Worm (Caenorhabditis elegans) whole organism, L2 larva: ENCODE measurements around the gene B0393.5.

Experiments
- C34F6.9 ChIP-seq: fragments of 150-350 bp; optimal IDR thresholded peaks from 2 replicates; lab custom pipeline; 2014; ENCODE audit warnings: missing biosample characterization, missing genetic modification characterization
- F13H6.1 ChIP-seq: sonication (generic microtip); optimal IDR thresholded peaks from 2 replicates; lab custom pipeline; 2016; ENCODE audit warnings: missing genetic modification characterization, missing compliant biosample characterization
- R02D3.7 ChIP-seq: fragments of 150-350 bp; optimal IDR thresholded peaks from 2 replicates; lab custom pipeline; 2014; ENCODE audit warnings: missing biosample characterization, missing genetic modification characterization
- ZK546.5 ChIP-seq: sonication (generic microtip); optimal IDR thresholded peaks from 2 replicates; lab custom pipeline; 2017; ENCODE audit warnings: missing biosample characterization, missing genetic modification characterization
- alr-1 ChIP-seq: fragments of 150-350 bp; optimal IDR thresholded peaks from 2 replicates; lab custom pipeline; 2014; ENCODE audit warnings: missing biosample characterization, missing genetic modification characterization
- ama-1 ChIP-seq: fragments of 150-350 bp; optimal IDR thresholded peaks from 2 replicates; lab custom pipeline; 2018; ENCODE audit warnings: inconsistent platforms
- blmp-1 ChIP-seq: sonication (generic microtip); optimal IDR thresholded peaks from 2 replicates; lab custom pipeline; 2017; ENCODE audit warnings: missing genetic modification characterization, mild to moderate bottlenecking, missing compliant biosample characterization, antibody characterized with exemption, moderate library complexity; ENCODE audit not compliant: insufficient read depth
- ceh-16 ChIP-seq: fragments of 150-350 bp; optimal IDR thresholded peaks from 2 replicates; lab custom pipeline; 2014; ENCODE audit warnings: missing biosample characterization, missing genetic modification characterization
- crh-2 ChIP-seq: sonication (generic microtip); optimal IDR thresholded peaks from 2 replicates; lab custom pipeline; 2017; ENCODE audit warnings: missing biosample characterization, missing genetic modification characterization
- dmd-4 ChIP-seq: sonication (generic microtip); optimal IDR thresholded peaks from 2 replicates; lab custom pipeline; 2017; ENCODE audit warnings: missing biosample characterization, missing genetic modification characterization
- egl-27 ChIP-seq: sonication (generic microtip); optimal IDR thresholded peaks from 3 replicates; lab custom pipeline; 2017; ENCODE audit warnings: missing biosample characterization, missing genetic modification reagents, missing genetic modification characterization
- elt-1 ChIP-seq: fragments of 150-350 bp; optimal IDR thresholded peaks from 2 replicates; lab custom pipeline; 2014; ENCODE audit warnings: missing biosample characterization, missing genetic modification characterization
- elt-3 ChIP-seq: sonication (generic microtip); optimal IDR thresholded peaks from 2 replicates; lab custom pipeline; 2017; ENCODE audit warnings: missing biosample characterization, missing genetic modification characterization
- fos-1 ChIP-seq: fragments of 150-350 bp; optimal IDR thresholded peaks from 2 replicates; lab custom pipeline; 2014; ENCODE audit warnings: missing biosample characterization, missing genetic modification characterization
- lin-13 ChIP-seq: fragments of 150-350 bp; optimal IDR thresholded peaks from 2 replicates; lab custom pipeline; 2014; ENCODE audit warnings: missing biosample characterization, missing genetic modification reagents, missing genetic modification characterization
- lin-39 ChIP-seq: fragments of 150-350 bp; optimal IDR thresholded peaks from 2 replicates; lab custom pipeline; 2014; ENCODE audit warnings: missing biosample characterization, missing genetic modification reagents, missing genetic modification characterization
- lsy-2 ChIP-seq, 2 experiments: fragments of 150-350 bp in 1 of 2; sonication (generic microtip) in 1 of 2; optimal IDR thresholded peaks; 2 replicates each; lab custom pipeline; 2014 to 2017; ENCODE audit warnings: missing biosample characterization in 2 of 2, missing genetic modification characterization in 2 of 2
- mab-5 ChIP-seq: fragments of 150-350 bp; optimal IDR thresholded peaks from 2 replicates; lab custom pipeline; 2014; ENCODE audit warnings: missing biosample characterization, missing genetic modification characterization
- mbf-1 ChIP-seq: sonication (generic microtip); optimal IDR thresholded peaks from 2 replicates; lab custom pipeline; 2017; ENCODE audit warnings: missing biosample characterization, missing genetic modification characterization
- mdl-1 ChIP-seq, 2 experiments: fragments of 150-350 bp in 1 of 2; sonication (generic microtip) in 1 of 2; optimal IDR thresholded peaks; 2 replicates each; lab custom pipeline; 2017; ENCODE audit warnings: missing biosample characterization in 2 of 2, missing genetic modification characterization in 2 of 2
- nhr-10 ChIP-seq: sonication (generic microtip); optimal IDR thresholded peaks from 2 replicates; lab custom pipeline; 2017; ENCODE audit warnings: missing biosample characterization, missing genetic modification characterization
- nhr-11 ChIP-seq: fragments of 150-350 bp; optimal IDR thresholded peaks from 2 replicates; lab custom pipeline; 2014; ENCODE audit warnings: missing biosample characterization, missing genetic modification characterization
- nhr-12 ChIP-seq: fragments of 150-350 bp; optimal IDR thresholded peaks from 2 replicates; lab custom pipeline; 2014; ENCODE audit warnings: missing biosample characterization, missing genetic modification characterization
- nhr-129 ChIP-seq: fragments of 150-350 bp; optimal IDR thresholded peaks from 2 replicates; lab custom pipeline; 2014; ENCODE audit warnings: missing biosample characterization, missing genetic modification characterization
- nhr-21 ChIP-seq: fragments of 150-350 bp; optimal IDR thresholded peaks from 2 replicates; lab custom pipeline; 2014; ENCODE audit warnings: missing biosample characterization, missing genetic modification characterization
- nhr-237 ChIP-seq: fragments of 150-350 bp; optimal IDR thresholded peaks from 2 replicates; lab custom pipeline; 2014; ENCODE audit warnings: missing biosample characterization, missing genetic modification characterization
- nhr-6 ChIP-seq: fragments of 150-350 bp; optimal IDR thresholded peaks from 2 replicates; lab custom pipeline; 2014; ENCODE audit warnings: missing biosample characterization, missing genetic modification characterization
- peb-1 ChIP-seq: fragments of 150-350 bp; optimal IDR thresholded peaks from 2 replicates; lab custom pipeline; 2014; ENCODE audit warnings: missing biosample characterization, missing genetic modification characterization
- sem-4 ChIP-seq: fragments of 150-350 bp; optimal IDR thresholded peaks from 2 replicates; lab custom pipeline; 2014; ENCODE audit warnings: missing biosample characterization, missing genetic modification reagents, missing genetic modification characterization
- skn-1 ChIP-seq: sonication (generic microtip); optimal IDR thresholded peaks from 2 replicates; lab custom pipeline; 2017; ENCODE audit warnings: missing biosample characterization, missing genetic modification characterization
- sma-3 ChIP-seq: sonication (generic microtip); optimal IDR thresholded peaks from 2 replicates; lab custom pipeline; 2016; ENCODE audit warnings: missing genetic modification reagents, missing genetic modification characterization, missing compliant biosample characterization
- snpc-4 ChIP-seq: fragments of 150-350 bp; optimal IDR thresholded peaks from 2 replicates; lab custom pipeline; 2014; ENCODE audit warnings: missing biosample characterization, missing genetic modification characterization
- unc-39 ChIP-seq: fragments of 150-350 bp; optimal IDR thresholded peaks from 2 replicates; lab custom pipeline; 2014; ENCODE audit warnings: missing biosample characterization, missing genetic modification characterization
- unc-55 ChIP-seq: fragments of 150-350 bp; sonication (generic microtip); optimal IDR thresholded peaks from 3 replicates; lab custom pipeline; 2014; ENCODE audit warnings: missing biosample characterization, missing genetic modification reagents, missing genetic modification characterization
- unc-62 ChIP-seq: fragments of 150-350 bp; optimal IDR thresholded peaks from 2 replicates; lab custom pipeline; 2014; ENCODE audit warnings: missing biosample characterization, missing genetic modification reagents, missing genetic modification characterization
- ztf-11 ChIP-seq: sonication (generic microtip); optimal IDR thresholded peaks from 2 replicates; lab custom pipeline; 2017; ENCODE audit warnings: missing biosample characterization, missing genetic modification characterization

Gene B0393.5

DNA sequence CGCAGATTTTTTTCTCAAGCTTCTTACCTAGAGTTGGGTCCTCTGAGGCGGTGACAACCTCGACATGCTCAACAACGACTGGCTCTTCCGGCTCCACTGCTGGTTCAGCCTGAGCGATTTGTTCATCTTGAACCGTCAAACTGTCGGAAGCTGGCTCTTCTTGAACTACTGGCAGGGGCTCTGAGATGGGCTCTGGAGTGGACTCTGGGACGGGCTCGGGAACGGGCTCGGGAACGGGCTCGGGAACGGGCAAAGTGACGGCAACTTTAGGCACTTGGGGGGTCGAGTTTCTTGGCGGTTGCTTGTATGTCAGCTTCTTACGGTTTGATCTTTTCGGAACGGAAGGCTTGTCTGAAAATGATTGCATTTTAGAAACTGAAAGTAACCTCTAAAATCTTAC, 2.7 kb upstream of the B0393.5 start:
- TF ChIP-seq unc-55 (no peak), elt-1 (tag; lab: Kevin White, UChicago) (no peak), lsy-2 (tag; optimal IDR thresholded peaks at IDR 0.05; lab: Kevin White, UChicago) (no peak)
- TF ChIP-seq, all 48 proteins: peak for 0

DNA sequence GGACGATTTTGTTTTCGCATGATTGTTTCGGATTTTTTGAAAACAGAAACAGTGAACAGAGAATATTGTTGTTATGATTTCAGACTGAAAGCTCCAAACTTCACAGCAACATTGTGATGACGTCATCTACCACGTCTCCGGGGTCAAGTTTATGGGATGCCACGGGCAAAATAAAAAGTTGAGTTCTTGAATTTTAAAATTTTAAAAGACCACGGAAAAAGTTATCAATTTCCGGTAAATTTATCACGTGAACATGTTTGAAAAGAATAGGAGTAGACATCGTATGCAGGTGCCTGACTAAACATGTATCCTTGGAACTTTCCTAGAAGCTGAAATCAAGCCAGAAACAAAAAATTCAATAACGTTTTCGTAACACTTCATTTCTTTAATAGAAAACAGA, 2.1 kb upstream of the B0393.5 start, which contains the start of gene B0393.4:
Gene B0393.4 (minus strand): TSS at position 101 of the 400 bp plus-strand sequence.
- TF ChIP-seq R02D3.7 (tag; lab: Kevin White, UChicago), result no peak
- TF ChIP-seq ZK546.5 (tag; lab: Kevin White, UChicago), result no peak
- no peak for TF ChIP-seq sma-3 (GFP tag; lab: Kevin White, UChicago)
- TF ChIP-seq mdl-1 (tag; optimal IDR thresholded peaks at IDR 0.05; lab: Kevin White, UChicago), result no peak
- no peak for TF ChIP-seq dmd-4 (tag; lab: Kevin White, UChicago)
- no peak for TF ChIP-seq ztf-11 (tag; lab: Kevin White, UChicago)
- TF ChIP-seq nhr-21 (tag; lab: Kevin White, UChicago), result no peak
- TF ChIP-seq lin-39, result no peak
- no peak for TF ChIP-seq mab-5 (tag; lab: Kevin White, UChicago)
- no peak for TF ChIP-seq ceh-16 (tag; lab: Kevin White, UChicago)
- TF ChIP-seq, all 48 proteins: peak for 0

DNA sequence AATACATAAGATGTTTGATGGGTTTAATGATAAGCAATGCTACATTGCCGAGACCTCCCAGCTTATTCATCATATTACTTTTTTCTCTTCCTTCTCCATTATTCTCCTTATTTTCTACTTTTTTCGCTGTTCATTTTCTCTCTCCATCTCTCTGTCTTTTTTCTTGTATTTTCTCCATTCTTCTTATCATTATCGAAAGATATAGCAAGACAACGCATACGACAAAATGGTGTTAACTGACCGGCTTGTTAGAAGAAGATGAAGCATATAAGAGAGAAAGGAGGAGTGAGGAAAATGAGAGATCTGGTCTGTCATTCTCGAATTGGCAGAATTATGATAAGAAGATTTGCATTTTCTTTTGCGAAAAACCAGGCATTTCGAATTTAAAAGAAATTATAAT, 1.3 kb downstream of the B0393.5 start:
- TF ChIP-seq F13H6.1 (no peak), crh-2 (tag; lab: Kevin White, UChicago) (no peak), mbf-1 (tag; lab: Kevin White, UChicago) (no peak), nhr-21 (tag; lab: Kevin White, UChicago) (no peak), nhr-6 (tag; lab: Kevin White, UChicago) (no peak), nhr-129 (tag; lab: Kevin White, UChicago) (no peak), alr-1 (tag; lab: Kevin White, UChicago) (no peak), elt-3 (no peak), C34F6.9 (no peak), peb-1 (tag; lab: Kevin White, UChicago) (no peak), unc-39 (no peak), fos-1 (tag; lab: Kevin White, UChicago) (no peak), nhr-12 (tag; lab: Kevin White, UChicago) (no peak), lin-13 (GFP tag; lab: Kevin White, UChicago) (no peak), nhr-10 (tag; lab: Kevin White, UChicago) (no peak), skn-1 (tag; lab: Kevin White, UChicago) (no peak)

DNA sequence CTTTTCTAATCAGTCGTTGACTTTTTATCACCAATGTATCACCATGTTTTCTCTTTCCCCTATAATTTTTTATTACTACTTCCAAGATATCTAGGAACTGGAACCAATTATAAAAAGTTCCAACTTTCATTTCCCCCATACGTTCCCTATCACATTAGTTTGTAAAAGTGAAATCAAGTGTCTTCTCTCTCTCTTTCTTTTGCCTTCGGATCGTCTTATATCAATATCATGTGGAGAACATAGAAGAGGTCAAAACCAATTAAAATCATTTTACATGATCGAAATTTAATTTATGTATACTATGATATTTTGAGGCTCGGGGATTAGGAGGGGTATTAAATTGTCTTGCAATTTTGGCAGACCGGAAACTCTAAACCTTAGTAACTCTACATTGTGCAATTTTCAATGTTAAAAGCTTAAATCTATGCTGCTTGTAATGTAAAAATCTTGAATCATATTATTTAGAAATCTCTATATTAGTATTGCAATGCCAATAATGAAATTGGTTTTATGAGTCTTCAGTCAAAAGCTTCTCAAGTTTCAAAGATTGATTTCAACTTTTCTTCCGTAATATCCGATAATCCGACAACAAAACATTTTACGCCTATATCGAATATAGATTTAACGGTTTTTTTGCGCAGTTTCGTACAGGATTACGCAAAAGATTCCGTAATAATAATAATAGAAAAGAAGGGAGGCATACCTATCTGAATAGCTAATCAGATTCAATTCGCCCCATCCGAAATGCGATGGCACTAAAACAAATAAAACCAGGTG, 2.5 kb downstream of the B0393.5 start:
- TF ChIP-seq nhr-129 (tag; lab: Kevin White, UChicago) (no peak), blmp-1 (tag; lab: Kevin White, UChicago) (peak; percentile 26), dmd-4 (tag; lab: Kevin White, UChicago) (no peak), egl-27 (tag; lab: Kevin White, UChicago) (no peak)

DNA sequence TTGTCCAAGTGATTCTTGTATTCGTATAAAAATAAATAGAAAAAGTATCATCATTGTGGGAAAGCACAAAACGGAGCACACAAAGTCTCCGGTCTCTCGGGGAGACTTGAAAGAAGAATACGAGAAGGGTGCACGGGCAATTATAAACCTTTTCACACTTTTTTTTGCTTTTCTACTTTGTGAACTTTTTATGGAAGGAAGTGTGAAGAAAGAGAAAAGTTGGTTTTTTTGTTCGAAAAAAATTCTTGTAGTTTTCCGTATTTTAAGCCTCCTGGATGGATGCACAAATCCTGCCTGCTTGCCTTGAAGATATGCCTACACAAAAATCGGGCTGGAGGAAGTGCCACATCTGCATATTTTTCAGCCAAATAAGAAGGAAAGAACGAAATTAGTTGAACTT, 12.4 kb downstream of the B0393.5 start, which contains the start of gene B0393.7:
Gene B0393.7 (minus strand): TSS at position 101 of the 400 bp plus-strand sequence.
- TF ChIP-seq F13H6.1 (no peak), unc-39 (no peak), ztf-11 (tag; lab: Kevin White, UChicago) (no peak), elt-3 (no peak), mab-5 (tag; lab: Kevin White, UChicago) (no peak), sem-4 (tag; lab: Kevin White, UChicago) (no peak), ZK546.5 (tag; lab: Kevin White, UChicago) (no peak), snpc-4 (tag; lab: Kevin White, UChicago) (no peak), ama-1 (lab: Kevin White, UChicago) (no peak), ceh-16 (tag; lab: Kevin White, UChicago) (no peak), unc-62 (GFP tag; lab: Kevin White, UChicago) (no peak), R02D3.7 (tag; lab: Kevin White, UChicago) (no peak), nhr-237 (tag; lab: Kevin White, UChicago) (no peak), peb-1 (tag; lab: Kevin White, UChicago) (no peak), nhr-11 (tag; lab: Kevin White, UChicago) (no peak)
